Fruit fly (Drosophila melanogaster): ENCODE data around the gene CG6733.

- TF ChIP-seq psq (optimal IDR thresholded peaks at IDR 0.05) (no peak), usp (GFP tag; optimal IDR thresholded peaks at IDR 0.05) (no peak), pan (optimal IDR thresholded peaks at IDR 0.05) (no peak), CG8478 (optimal IDR thresholded peaks at IDR 0.05) (no peak), EcR (GFP tag; optimal IDR thresholded peaks at IDR 0.05) (no peak), Dll (optimal IDR thresholded peaks at IDR 0.05) (no peak)
Measured at dm6 chr3R:23138439-23138838, 40.9 kb downstream of the CG6733 start.
